Worm (Caenorhabditis elegans): ENCODE results near the gene K06H6.2.

DNA sequence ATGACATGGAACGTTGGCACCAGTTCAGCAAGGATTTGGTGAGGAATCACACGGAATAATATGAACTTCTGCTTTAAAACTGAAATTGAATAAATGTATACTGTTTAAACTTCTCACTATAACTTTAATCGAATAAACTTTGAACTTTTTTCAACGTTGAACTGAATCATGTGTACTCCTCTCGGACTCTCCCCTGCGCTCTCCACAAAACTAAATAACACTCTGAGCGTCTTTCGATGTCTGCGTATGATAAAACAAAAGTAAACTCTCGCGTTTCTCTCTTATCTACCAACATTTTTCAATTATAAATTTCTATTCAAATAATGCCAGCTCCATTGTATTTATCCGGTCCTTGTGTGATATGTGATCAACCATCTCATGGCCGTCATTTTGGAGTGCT lies 46.3 kb downstream of the K06H6.2 start:
- no peak for TF ChIP-seq fkh-2 (tag; optimal IDR thresholded peaks at IDR 0.05)
- no peak for TF ChIP-seq skn-1 (tag; optimal IDR thresholded peaks at IDR 0.05)
- no peak for TF ChIP-seq unc-39 (tag; optimal IDR thresholded peaks at IDR 0.05)
- no peak for TF ChIP-seq ztf-11 (tag; optimal IDR thresholded peaks at IDR 0.05)

Measured in whole organism, L3 larva.